Worm (Caenorhabditis elegans): ENCODE data around the gene F44B9.10.

- TF ChIP-seq lsy-27 (tag; optimal IDR thresholded peaks at IDR 0.05; ENCODE audit: borderline replicate concordance, insufficient read depth) = no peak
- no peak for TF ChIP-seq attf-3 (GFP tag; conservative IDR thresholded peaks at IDR 0.05)
- no peak for TF ChIP-seq dpl-1 (GFP tag; optimal IDR thresholded peaks at IDR 0.05)
- TF ChIP-seq hmg-20 (GFP tag; IDR thresholded peaks at IDR 0.05) = no peak
- TF ChIP-seq nfya-1 (tag; optimal IDR thresholded peaks at IDR 0.05; ENCODE audit: borderline replicate concordance, insufficient read depth) = no peak
- TF ChIP-seq nhr-80 (tag; optimal IDR thresholded peaks at IDR 0.05) = no peak
- TF ChIP-seq snpc-1.1 (tag; optimal IDR thresholded peaks at IDR 0.05; ENCODE audit: insufficient read depth) = no peak
- no peak for TF ChIP-seq mel-28 (tag; optimal IDR thresholded peaks at IDR 0.05; ENCODE audit: borderline replicate concordance)
- no peak for TF ChIP-seq lag-1 (GFP tag; IDR thresholded peaks at IDR 0.05)
Measured at ce11 chrIII:8022077-8022476, 11.4 kb downstream of the F44B9.10 start, which contains the start of gene F44B9.2.

Data from whole organism, young adult.